Worm (Caenorhabditis elegans) whole organism, late embryonic: ENCODE results near the gene C55A6.3.
"Not testable (repeated sequence)": the region's sequence is repeated elsewhere in the genome, so short reads cannot be mapped to it uniquely, and the experiment has no call there.

ENCODE experiments used
- hlh-13 ChIP-seq: fragments of 200-800 bp; sonication (Bioruptor generic); optimal IDR thresholded peaks from 2 replicates; lab custom pipeline; 2018; ENCODE audit warnings: mild to moderate bottlenecking, missing genetic modification characterization, missing compliant biosample characterization
- unc-55 ChIP-seq: sonication (generic microtip); optimal IDR thresholded peaks from 2 replicates; lab custom pipeline; 2017; ENCODE audit warnings: missing biosample characterization, missing genetic modification reagents, missing genetic modification characterization

- not testable (repeated sequence) for TF ChIP-seq hlh-13 (GFP tag; lab: Kevin White, UChicago); unc-55
Measured at ce11 chrV:11480734-11481133, 32.6 kb downstream of the C55A6.3 start, which contains the start of gene T11F9.14.
